Worm (Caenorhabditis elegans) whole organism, young adult: ENCODE data around the gene T08D10.4.

Experiments used
- F22D6.2 ChIP-seq: sonication (generic microtip); optimal IDR thresholded peaks from 2 replicates; lab custom pipeline; 2016; ENCODE audit warnings: mild to moderate bottlenecking, missing genetic modification characterization, missing compliant biosample characterization
- F49E8.2 ChIP-seq: sonication (generic microtip); optimal IDR thresholded peaks from 3 replicates; lab custom pipeline; 2017; ENCODE audit warnings: missing genetic modification characterization, mild to moderate bottlenecking, missing compliant biosample characterization, antibody characterized with exemption, moderate library complexity; ENCODE audit not compliant: insufficient read depth
- attf-6 ChIP-seq: fragments of 200-800 bp; sonication (Bioruptor generic); IDR thresholded peaks from 2 replicates; pipeline ENCODE4 v1.3.6; 2022; ENCODE audit warnings: missing genetic modification reagents, missing genetic modification characterization, missing compliant biosample characterization
- snpc-4 ChIP-seq, 5 experiments: fragments of 150-350 bp in 1 of 5; sonication (generic microtip) in 4 of 5; optimal IDR thresholded peaks; 2 replicates each; lab custom pipeline; 2014 to 2018; ENCODE audit warnings: missing genetic modification characterization in 5 of 5, missing biosample characterization in 3 of 5, antibody characterized with exemption in 2 of 5, mild to moderate bottlenecking in 2 of 5, missing compliant biosample characterization in 2 of 5, missing genotype in 2 of 5, moderate library complexity in 2 of 5, missing genetic modification reagents in 1 of 5
- tbp1 ChIP-seq: fragments of 200-800 bp; sonication (Bioruptor generic); optimal IDR thresholded peaks from 2 replicates; lab custom pipeline; 2018; ENCODE audit warnings: mild to moderate bottlenecking, missing genetic modification characterization, missing compliant biosample characterization
- unc-62 ChIP-seq: fragments of 150-350 bp; optimal IDR thresholded peaks from 2 replicates; lab custom pipeline; 2014; ENCODE audit warnings: missing biosample characterization, missing genetic modification reagents, missing genetic modification characterization
- zfh-2 ChIP-seq: fragments of 200-800 bp; sonication (Bioruptor generic); conservative IDR thresholded peaks from 2 replicates; pipeline ENCODE4 v1.3.6; 2022; ENCODE audit warnings: missing genetic modification reagents, missing genetic modification characterization, missing compliant biosample characterization

ce11 chrX:11968024-11968598, 15.0 kb upstream of the T08D10.4 start:
- TF ChIP-seq tbp1 = no peak
- no peak for TF ChIP-seq unc-62 (GFP tag; lab: Kevin White, UChicago)
- no peak for TF ChIP-seq snpc-4 (GFP tag; optimal IDR thresholded peaks at IDR 0.05; lab: Kevin White, UChicago)
- no peak for TF ChIP-seq snpc-4 (tag; optimal IDR thresholded peaks at IDR 0.05; lab: Kevin White, UChicago)
- no peak for TF ChIP-seq F49E8.2 (tag; lab: Kevin White, UChicago)
- TF ChIP-seq F22D6.2 (tag; lab: Kevin White, UChicago) = no peak
- TF ChIP-seq attf-6 (GFP tag; lab: Robert Waterston, UW) = no peak
- TF ChIP-seq zfh-2 (GFP tag; lab: Robert Waterston, UW) = no peak
